Worm (Caenorhabditis elegans): ENCODE data around the gene R02F2.9.
A peak's percentile ranks its signal among the peaks of the same experiment; 100 is the strongest.

DNA sequence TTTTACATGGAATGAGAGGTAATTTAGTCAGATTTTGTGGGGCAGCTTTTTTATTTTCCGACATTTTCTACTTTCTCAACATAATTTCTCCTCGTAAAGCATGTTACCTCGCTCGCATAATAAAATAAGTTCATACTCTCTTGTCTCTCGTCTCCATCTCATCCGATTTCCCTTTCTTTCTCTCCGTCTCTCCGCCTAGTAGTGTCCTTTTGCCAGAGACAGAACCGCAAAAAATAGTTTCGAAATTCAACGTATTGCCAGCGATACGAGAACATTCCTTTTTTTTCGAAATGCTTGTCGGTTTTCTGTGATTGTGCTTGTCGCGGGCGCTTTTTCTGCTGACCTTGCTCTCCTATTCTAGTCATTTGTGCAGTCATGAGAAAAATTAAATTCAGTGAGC, 5.2 kb downstream of the R02F2.9 start:
- peak; percentile 37 for TF ChIP-seq ets-4 (tag; optimal IDR thresholded peaks at IDR 0.05)
- no peak for TF ChIP-seq ceh-6 (GFP tag; optimal IDR thresholded peaks at IDR 0.05)
- no peak for TF ChIP-seq ceh-22 (tag; optimal IDR thresholded peaks at IDR 0.05)
- TF ChIP-seq syd-9 (tag; optimal IDR thresholded peaks at IDR 0.05) = no peak
- TF ChIP-seq F13H6.1 (tag; optimal IDR thresholded peaks at IDR 0.05) = no peak
- no peak for TF ChIP-seq unc-86 (tag; optimal IDR thresholded peaks at IDR 0.05)
- no peak for TF ChIP-seq ama-1 (optimal IDR thresholded peaks at IDR 0.05)
- TF ChIP-seq sdc-2 (tag; optimal IDR thresholded peaks at IDR 0.05) = no peak
- TF ChIP-seq C08G9.2 (tag; optimal IDR thresholded peaks at IDR 0.05) = no peak
- TF ChIP-seq elt-4 (tag; optimal IDR thresholded peaks at IDR 0.05) = no peak
- no peak for TF ChIP-seq ceh-14 (tag; optimal IDR thresholded peaks at IDR 0.05)
- TF ChIP-seq pax-1 (tag; optimal IDR thresholded peaks at IDR 0.05) = no peak
- no peak for TF ChIP-seq pag-3 (tag; optimal IDR thresholded peaks at IDR 0.05; ENCODE audit: borderline replicate concordance)
- no peak for TF ChIP-seq nhr-11 (tag; optimal IDR thresholded peaks at IDR 0.05)

All from whole organism, late embryonic.